Worm (Caenorhabditis elegans): ENCODE data around the gene mat-2.

The mat-2 gene

DNA sequence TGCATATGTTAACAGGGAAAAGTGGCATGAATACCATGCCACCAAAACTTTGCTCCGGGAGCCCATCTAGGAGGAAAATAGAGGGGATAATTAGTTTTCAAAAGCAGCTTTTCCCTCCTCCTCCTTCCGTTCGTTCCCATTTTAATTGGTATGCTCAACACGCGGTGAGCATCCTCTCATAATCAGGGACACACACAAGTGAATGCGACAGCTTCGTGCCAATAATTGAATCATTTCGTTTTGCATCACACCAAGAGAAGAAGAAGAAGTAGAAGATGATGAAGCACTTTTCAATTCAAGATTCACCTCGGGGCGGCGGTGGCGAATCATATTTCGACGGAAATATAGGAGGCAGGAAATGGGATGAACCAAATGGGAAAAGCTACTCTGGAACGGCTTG lies 24.4 kb upstream of the mat-2 start:
- TF ChIP-seq unc-3 (GFP tag; conservative IDR thresholded peaks at IDR 0.05) = no peak
- no peak for TF ChIP-seq unc-3 (tag; optimal IDR thresholded peaks at IDR 0.05)
- no peak for TF ChIP-seq npax-4 (tag; optimal IDR thresholded peaks at IDR 0.05)
- no peak for TF ChIP-seq ahr-1 (tag; optimal IDR thresholded peaks at IDR 0.05)
- peak; percentile 97 for TF ChIP-seq unc-42 (tag; optimal IDR thresholded peaks at IDR 0.05)
- TF ChIP-seq ceh-6 (GFP tag; optimal IDR thresholded peaks at IDR 0.05) = peak; percentile 0
- peak; percentile 5 for TF ChIP-seq ceh-31 (tag; optimal IDR thresholded peaks at IDR 0.05)
- TF ChIP-seq fkh-6 (tag; optimal IDR thresholded peaks at IDR 0.05) = no peak
- no peak for TF ChIP-seq nhr-11 (tag; optimal IDR thresholded peaks at IDR 0.05)

DNA sequence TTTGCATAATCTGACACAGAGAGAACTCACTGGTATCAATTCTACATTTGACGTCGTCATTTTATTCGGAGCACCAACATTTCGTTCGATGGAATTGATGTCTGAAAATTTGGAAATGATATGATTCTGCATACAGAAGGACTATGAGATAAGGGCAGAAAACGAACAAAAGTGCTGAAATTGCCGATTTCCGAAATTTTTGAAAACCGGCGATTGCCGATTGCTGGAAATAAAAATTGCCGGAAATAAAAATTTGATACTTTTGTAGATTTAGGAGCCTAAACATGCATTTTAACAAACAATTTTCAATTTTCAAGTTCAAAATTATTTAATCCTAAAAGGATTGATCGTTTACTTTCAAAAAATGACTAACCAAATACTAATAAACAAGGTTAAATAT lies 23.2 kb upstream of the mat-2 start, which contains the start of gene unc-53:
unc-53 (minus strand) TSS at position 101 of the 400 bp plus-strand sequence.
- TF ChIP-seq dmd-4 (tag; optimal IDR thresholded peaks at IDR 0.05; ENCODE audit: borderline replicate concordance) (no peak), ceh-19 (GFP tag; optimal IDR thresholded peaks at IDR 0.05) (no peak), tbx-2 (tag; optimal IDR thresholded peaks at IDR 0.05) (no peak), odd-2 (tag; optimal IDR thresholded peaks at IDR 0.05) (no peak), ceh-2 (tag; optimal IDR thresholded peaks at IDR 0.05) (no peak), F13H6.1 (tag; optimal IDR thresholded peaks at IDR 0.05) (no peak), hlh-30 (tag; optimal IDR thresholded peaks at IDR 0.05; ENCODE audit: insufficient read depth) (no peak), hlh-13 (GFP tag; optimal IDR thresholded peaks at IDR 0.05) (no peak), nhr-232 (tag; optimal IDR thresholded peaks at IDR 0.05) (no peak), K09A11.1 (tag; optimal IDR thresholded peaks at IDR 0.05; ENCODE audit: insufficient read depth) (no peak), lin-11 (tag; optimal IDR thresholded peaks at IDR 0.05) (no peak), tbx-7 (tag; optimal IDR thresholded peaks at IDR 0.05) (no peak), ceh-34 (tag; optimal IDR thresholded peaks at IDR 0.05) (no peak), che-1 (tag; optimal IDR thresholded peaks at IDR 0.05) (no peak), ets-4 (tag; optimal IDR thresholded peaks at IDR 0.05) (no peak), hlh-15 (tag; optimal IDR thresholded peaks at IDR 0.05) (no peak), gmeb-2 (tag; optimal IDR thresholded peaks at IDR 0.05) (no peak), Y22D7AL.16 (tag; optimal IDR thresholded peaks at IDR 0.05) (no peak), K02D7.2 (tag; optimal IDR thresholded peaks at IDR 0.05) (no peak), ztf-16 (tag; optimal IDR thresholded peaks at IDR 0.05) (no peak)

ce11 chrII:11091577-11091976 lies 20.9 kb upstream of the mat-2 start:
- TF ChIP-seq fkh-10 (GFP tag; optimal IDR thresholded peaks at IDR 0.05) = peak; percentile 37
- no peak for TF ChIP-seq madf-2 (tag; optimal IDR thresholded peaks at IDR 0.05)
- peak; percentile 91 for TF ChIP-seq unc-42 (tag; optimal IDR thresholded peaks at IDR 0.05)

DNA sequence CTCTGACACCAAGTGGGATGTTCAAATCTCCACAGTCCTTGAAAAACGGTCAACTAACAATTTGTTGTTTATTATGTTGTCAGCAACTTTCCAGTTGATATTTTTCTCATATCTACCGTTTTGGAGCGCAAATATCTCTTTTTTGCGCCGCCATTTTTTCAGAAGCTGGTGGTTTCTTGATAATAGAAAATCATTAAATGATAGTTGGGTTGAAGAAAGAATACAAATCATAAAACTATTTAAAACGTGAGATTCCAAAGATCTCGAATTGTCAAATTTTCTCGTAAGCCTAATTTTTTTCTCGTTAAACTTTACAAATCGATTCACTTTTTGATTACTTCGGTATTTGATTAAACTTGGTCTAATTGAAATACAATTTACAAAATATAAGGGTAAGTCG lies 20.1 kb upstream of the mat-2 start, which contains the start of gene rpl-42:
rpl-42 (plus strand) TSS at position 301 of the 400 bp plus-strand sequence.
- TF ChIP-seq madf-2 (tag; optimal IDR thresholded peaks at IDR 0.05) (no peak), hlh-15 (tag; optimal IDR thresholded peaks at IDR 0.05) (no peak), ceh-34 (tag; optimal IDR thresholded peaks at IDR 0.05) (no peak), odd-2 (tag; optimal IDR thresholded peaks at IDR 0.05) (no peak), ceh-48 (tag; optimal IDR thresholded peaks at IDR 0.05) (no peak), sox-4 (tag; optimal IDR thresholded peaks at IDR 0.05) (no peak), hlh-6 (tag; optimal IDR thresholded peaks at IDR 0.05) (no peak), Y22D7AL.16 (tag; optimal IDR thresholded peaks at IDR 0.05) (no peak), sdc-2 (tag; optimal IDR thresholded peaks at IDR 0.05) (no peak), ceh-14 (tag; optimal IDR thresholded peaks at IDR 0.05) (no peak), pag-3 (tag; optimal IDR thresholded peaks at IDR 0.05; ENCODE audit: borderline replicate concordance) (no peak), hlh-8 (tag; optimal IDR thresholded peaks at IDR 0.05) (no peak), ahr-1 (tag; optimal IDR thresholded peaks at IDR 0.05) (no peak)
